Fruit fly (Drosophila melanogaster): ENCODE measurements around the gene Roc1a.
A peak's percentile ranks its signal among the peaks of the same experiment; 100 is the strongest.

Roc1a gene

dm6 chrX:647056-647627 is at the start of gene Roc1a (continued):
- TF ChIP-seq inv (GFP tag; IDR thresholded peaks at IDR 0.05; ENCODE audit: partially characterized antibody) (peak; percentile 70), ato (GFP tag; IDR thresholded peaks at IDR 0.05; ENCODE audit: partially characterized antibody) (peak; percentile 46), phol (tag; optimal IDR thresholded peaks at IDR 0.05) (peak; percentile 34), nerfin-2 (GFP tag; IDR thresholded peaks at IDR 0.05; ENCODE audit: partially characterized antibody) (peak; percentile 42), bbx (GFP tag; IDR thresholded peaks at IDR 0.05; ENCODE audit: partially characterized antibody) (peak; percentile 74), CG16813 (GFP tag; IDR thresholded peaks at IDR 0.05; ENCODE audit: partially characterized antibody) (peak; percentile 73), Sry-δ (GFP tag; optimal IDR thresholded peaks at IDR 0.05) (peak; percentile 53), row (GFP tag; IDR thresholded peaks at IDR 0.05) (peak; percentile 73), Bgb (GFP tag; IDR thresholded peaks at IDR 0.05; ENCODE audit: partially characterized antibody) (peak; percentile 79), TFAM (GFP tag; optimal IDR thresholded peaks at IDR 0.05) (no peak), Scr (GFP tag; IDR thresholded peaks at IDR 0.05; ENCODE audit: partially characterized antibody) (peak; percentile 73), jumu (GFP tag; optimal IDR thresholded peaks at IDR 0.05) (no peak), CG30020 (tag; optimal IDR thresholded peaks at IDR 0.05) (peak; percentile 25), unc-4 (GFP tag; IDR thresholded peaks at IDR 0.05; ENCODE audit: partially characterized antibody) (peak; percentile 74), CG9932 (GFP tag; IDR thresholded peaks at IDR 0.05) (peak; percentile 57), CG10979 (tag; optimal IDR thresholded peaks at IDR 0.05) (no peak), CG13287 (GFP tag; IDR thresholded peaks at IDR 0.05; ENCODE audit: partially characterized antibody) (peak; percentile 71), chinmo (GFP tag; IDR thresholded peaks at IDR 0.05; ENCODE audit: partially characterized antibody) (peak; percentile 79; the same call in 3 of the 4 replicates), dati (GFP tag; IDR thresholded peaks at IDR 0.05) (no peak), fd3F (GFP tag; optimal IDR thresholded peaks at IDR 0.05) (no peak), CG3726 (GFP tag; IDR thresholded peaks at IDR 0.05) (no peak), sug (tag; optimal IDR thresholded peaks at IDR 0.05) (peak; percentile 9), gem (tag; optimal IDR thresholded peaks at IDR 0.05) (no peak), CG2129 (GFP tag; IDR thresholded peaks at IDR 0.05; ENCODE audit: partially characterized antibody) (peak; percentile 28; the same call in 1 of the 2 replicates), so (GFP tag; IDR thresholded peaks at IDR 0.05) (no peak), CG8924 (tag; optimal IDR thresholded peaks at IDR 0.05) (peak; percentile 38), Fer3 (tag; optimal IDR thresholded peaks at IDR 0.05) (no peak), PHDP (tag; optimal IDR thresholded peaks at IDR 0.05) (no peak), Dref (GFP tag; IDR thresholded peaks at IDR 0.05) (peak; percentile 84), CG13424 (tag; optimal IDR thresholded peaks at IDR 0.05) (peak; percentile 20), Opbp (GFP tag; IDR thresholded peaks at IDR 0.05; ENCODE audit: partially characterized antibody) (peak; percentile 88), vnd (GFP tag; IDR thresholded peaks at IDR 0.05; ENCODE audit: partially characterized antibody) (peak; percentile 60; the same call in 2 of the 3 replicates), CG7928 (GFP tag; optimal IDR thresholded peaks at IDR 0.05) (no peak), Ets65A (GFP tag) (peak; percentile 86), CG17361 (GFP tag; IDR thresholded peaks at IDR 0.05) (peak; percentile 59; the same call in 1 of the 3 replicates), Sin3A (optimal IDR thresholded peaks at IDR 0.05) (peak; percentile 45), salm (tag; optimal IDR thresholded peaks at IDR 0.05) (no peak), CG9797 (GFP tag; optimal IDR thresholded peaks at IDR 0.05) (peak; percentile 59), CG9727 (GFP tag; optimal IDR thresholded peaks at IDR 0.05) (peak; percentile 23), CG9817 (tag; optimal IDR thresholded peaks at IDR 0.05) (peak; percentile 21), CG6791 (GFP tag; IDR thresholded peaks at IDR 0.05; ENCODE audit: partially characterized antibody) (peak; percentile 79), lab (GFP tag; optimal IDR thresholded peaks at IDR 0.05) (no peak), zfh1 (GFP tag; IDR thresholded peaks at IDR 0.05) (0 out of 3 replicates have a peak, but pooled peaks have one; percentile 21), MBD-R2 (GFP tag; IDR thresholded peaks at IDR 0.05) (peak; percentile 47), gfzf (GFP tag; optimal IDR thresholded peaks at IDR 0.05) (peak; percentile 64), Nf-YC (tag; optimal IDR thresholded peaks at IDR 0.05) (peak; percentile 13), Hr3 (GFP tag; optimal IDR thresholded peaks at IDR 0.05) (peak; percentile 8), knrl (GFP tag; IDR thresholded peaks at IDR 0.05; ENCODE audit: partially characterized antibody) (peak; percentile 75)
